Fruit fly (Drosophila melanogaster): ENCODE results near the gene CG10516.

- TF ChIP-seq tai (GFP tag; optimal IDR thresholded peaks at IDR 0.05) (no peak), CG32264 (GFP tag; optimal IDR thresholded peaks at IDR 0.05) (no peak), Myc (optimal IDR thresholded peaks at IDR 0.05) (peak; percentile 93), Rel (GFP tag; optimal IDR thresholded peaks at IDR 0.05) (peak; percentile 25), Rel (tag; optimal IDR thresholded peaks at IDR 0.05) (peak; percentile 88), Abd-B (GFP tag; optimal IDR thresholded peaks at IDR 0.05) (no peak)
Measured at dm6 chr3L:16004401-16005237, 36.6 kb downstream of the CG10516 start, which contains the start of the genes hzg and mRpS31.
